Worm (Caenorhabditis elegans) whole organism, midembryonic: ENCODE results near the gene F58H1.5.

Experiments
- T22C8.4 ChIP-seq: fragments of 200-800 bp; sonication (Bioruptor generic); IDR thresholded peaks from 2 replicates; pipeline ENCODE4 v1.3.6; 2022; ENCODE audit warnings: missing genetic modification characterization, missing compliant biosample characterization
- cog-1 ChIP-seq: sonication (generic microtip); optimal IDR thresholded peaks from 2 replicates; lab custom pipeline; 2016; ENCODE audit warnings: missing genetic modification characterization, missing compliant biosample characterization
- flt-1 ChIP-seq: fragments of 200-800 bp; sonication (Bioruptor generic); IDR thresholded peaks from 2 replicates; pipeline ENCODE4 v1.3.6; 2022; ENCODE audit warnings: missing genetic modification characterization, missing compliant biosample characterization
- klf-2 ChIP-seq: fragments of 200-800 bp; sonication (Bioruptor generic); conservative IDR thresholded peaks from 2 replicates; pipeline ENCODE4 v1.3.6; 2022; ENCODE audit warnings: missing genetic modification reagents, missing genetic modification characterization, missing compliant biosample characterization
- med-1 ChIP-seq: sonication (generic microtip); optimal IDR thresholded peaks from 2 replicates; lab custom pipeline; 2017; ENCODE audit warnings: missing genetic modification characterization, mild to moderate bottlenecking, missing compliant biosample characterization, antibody characterized with exemption, missing genetic modification reagents; ENCODE audit not compliant: insufficient read depth
- ref-1 ChIP-seq: fragments of 200-800 bp; sonication (Bioruptor generic); conservative IDR thresholded peaks from 2 replicates; pipeline ENCODE4 v1.3.6; 2022; ENCODE audit warnings: missing genetic modification reagents, missing genetic modification characterization, missing compliant biosample characterization
- tab-1 ChIP-seq: fragments of 200-800 bp; sonication (Bioruptor generic); IDR thresholded peaks from 2 replicates; pipeline ENCODE4 v1.3.6; 2022; ENCODE audit warnings: missing genetic modification characterization, missing compliant biosample characterization
- ztf-23 ChIP-seq: fragments of 200-800 bp; sonication (Bioruptor generic); IDR thresholded peaks from 2 replicates; pipeline ENCODE4 v1.3.6; 2022; ENCODE audit warnings: missing genetic modification reagents, missing genetic modification characterization, missing compliant biosample characterization
- ztf-29 ChIP-seq: fragments of 200-800 bp; sonication (Bioruptor generic); IDR thresholded peaks from 2 replicates; pipeline ENCODE4 v1.3.6; 2022; ENCODE audit warnings: missing genetic modification reagents, missing genetic modification characterization, missing compliant biosample characterization

The F58H1.5 gene

ce11 chrV:11946818-11947217 lies 11.4 kb upstream of the F58H1.5 start:
- TF ChIP-seq klf-2 (GFP tag; lab: Robert Waterston, UW) (no peak), cog-1 (tag; lab: Kevin White, UChicago) (no peak), ref-1 (GFP tag; lab: Robert Waterston, UW) (no peak), med-1 (GFP tag; lab: Kevin White, UChicago) (no peak), tab-1 (GFP tag; lab: Robert Waterston, UW) (no peak), flt-1 (GFP tag; lab: Robert Waterston, UW) (no peak), ztf-23 (no peak)

DNA sequence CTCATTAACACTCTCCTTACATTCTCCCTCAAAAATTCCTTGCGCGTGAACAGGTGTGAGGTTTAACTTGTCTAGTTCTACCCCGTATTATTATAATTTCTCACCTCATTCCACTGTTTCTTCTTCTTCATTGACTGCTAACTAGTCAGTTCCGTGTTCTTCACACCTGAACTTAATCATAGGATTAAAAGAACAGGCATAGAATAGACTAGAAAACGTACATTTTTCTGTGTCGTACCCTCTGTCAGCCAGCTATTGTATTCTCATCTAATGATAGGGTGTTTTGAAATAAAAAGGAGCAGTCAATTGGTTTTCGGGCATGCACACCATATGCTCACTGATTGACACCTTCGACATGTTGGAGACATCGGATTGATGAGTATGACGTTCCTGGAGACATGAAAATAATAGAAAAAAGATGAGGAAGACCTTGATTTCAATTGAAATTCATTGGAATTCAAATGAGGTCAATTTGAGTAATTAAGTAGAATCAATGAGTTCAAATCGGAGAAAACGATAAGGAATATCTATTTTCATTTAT lies 10.7 kb upstream of the F58H1.5 start:
- TF ChIP-seq flt-1 (GFP tag; lab: Robert Waterston, UW) (no peak), ref-1 (GFP tag; lab: Robert Waterston, UW) (no peak), ztf-23 (no peak), klf-2 (GFP tag; lab: Robert Waterston, UW) (no peak), tab-1 (GFP tag; lab: Robert Waterston, UW) (no peak), T22C8.4 (GFP tag; lab: Robert Waterston, UW) (no peak), med-1 (GFP tag; lab: Kevin White, UChicago) (no peak), ztf-29 (GFP tag; lab: Robert Waterston, UW) (no peak)

ce11 chrV:11948581-11948980 lies 9.6 kb upstream of the F58H1.5 start:
- no peak for TF ChIP-seq ztf-29 (GFP tag; lab: Robert Waterston, UW)
- TF ChIP-seq ztf-23: no peak
- no peak for TF ChIP-seq cog-1 (tag; lab: Kevin White, UChicago)
- no peak for TF ChIP-seq T22C8.4 (GFP tag; lab: Robert Waterston, UW)
- TF ChIP-seq tab-1 (GFP tag; lab: Robert Waterston, UW): no peak
- TF ChIP-seq med-1 (GFP tag; lab: Kevin White, UChicago): no peak
- TF ChIP-seq ref-1 (GFP tag; lab: Robert Waterston, UW): no peak
- TF ChIP-seq flt-1 (GFP tag; lab: Robert Waterston, UW): no peak
- no peak for TF ChIP-seq klf-2 (GFP tag; lab: Robert Waterston, UW)

- TF ChIP-seq klf-2 (GFP tag; lab: Robert Waterston, UW): no peak
- no peak for TF ChIP-seq med-1 (GFP tag; lab: Kevin White, UChicago)
- no peak for TF ChIP-seq flt-1 (GFP tag; lab: Robert Waterston, UW)
- TF ChIP-seq cog-1 (tag; lab: Kevin White, UChicago): no peak
- TF ChIP-seq tab-1 (GFP tag; lab: Robert Waterston, UW): no peak
- no peak for TF ChIP-seq ref-1 (GFP tag; lab: Robert Waterston, UW)
- TF ChIP-seq ztf-23: no peak
- TF ChIP-seq T22C8.4 (GFP tag; lab: Robert Waterston, UW): no peak
- TF ChIP-seq ztf-29 (GFP tag; lab: Robert Waterston, UW): no peak
Measured at ce11 chrV:11949509-11950117, 8.6 kb upstream of the F58H1.5 start.

- TF ChIP-seq med-1 (GFP tag; lab: Kevin White, UChicago): no peak
- no peak for TF ChIP-seq ztf-23
- TF ChIP-seq tab-1 (GFP tag; lab: Robert Waterston, UW): no peak
- no peak for TF ChIP-seq klf-2 (GFP tag; lab: Robert Waterston, UW)
- TF ChIP-seq flt-1 (GFP tag; lab: Robert Waterston, UW): no peak
- TF ChIP-seq T22C8.4 (GFP tag; lab: Robert Waterston, UW): no peak
- no peak for TF ChIP-seq ref-1 (GFP tag; lab: Robert Waterston, UW)
Measured at ce11 chrV:11951227-11951626, 7.0 kb upstream of the F58H1.5 start.

DNA sequence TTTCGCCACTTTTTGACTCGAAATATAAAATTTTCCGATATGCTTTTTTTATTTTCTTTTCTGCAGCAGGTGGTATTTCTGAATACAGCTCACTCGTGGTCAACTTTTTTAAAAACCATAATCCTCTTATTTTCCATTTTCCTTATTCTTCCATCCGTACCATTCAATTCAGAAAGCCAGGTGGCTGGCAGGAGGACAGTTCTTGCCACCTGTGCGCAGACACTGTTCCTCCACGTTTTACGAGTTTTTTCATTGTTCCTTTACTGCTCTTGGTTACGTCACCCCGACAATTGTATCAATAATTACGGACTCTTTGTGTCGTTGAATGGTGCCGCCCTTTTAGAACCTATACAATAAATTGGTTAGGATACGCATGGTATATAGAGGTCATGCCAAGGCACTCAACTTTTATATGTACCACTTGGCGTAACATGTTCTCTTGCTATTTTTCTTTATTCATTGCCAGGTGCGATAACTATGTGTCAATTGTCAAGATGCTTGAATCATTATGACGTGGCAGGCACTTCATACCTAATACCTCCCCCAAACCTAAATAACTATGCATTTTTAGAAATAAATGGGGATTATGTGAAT lies 5.2 kb upstream of the F58H1.5 start:
- TF ChIP-seq ref-1 (GFP tag; lab: Robert Waterston, UW): no peak
- no peak for TF ChIP-seq med-1 (GFP tag; lab: Kevin White, UChicago)
- TF ChIP-seq T22C8.4 (GFP tag; lab: Robert Waterston, UW): no peak
- TF ChIP-seq ztf-29 (GFP tag; lab: Robert Waterston, UW): no peak
- no peak for TF ChIP-seq flt-1 (GFP tag; lab: Robert Waterston, UW)
- TF ChIP-seq cog-1 (tag; lab: Kevin White, UChicago): no peak
- no peak for TF ChIP-seq tab-1 (GFP tag; lab: Robert Waterston, UW)
- no peak for TF ChIP-seq ztf-23

DNA sequence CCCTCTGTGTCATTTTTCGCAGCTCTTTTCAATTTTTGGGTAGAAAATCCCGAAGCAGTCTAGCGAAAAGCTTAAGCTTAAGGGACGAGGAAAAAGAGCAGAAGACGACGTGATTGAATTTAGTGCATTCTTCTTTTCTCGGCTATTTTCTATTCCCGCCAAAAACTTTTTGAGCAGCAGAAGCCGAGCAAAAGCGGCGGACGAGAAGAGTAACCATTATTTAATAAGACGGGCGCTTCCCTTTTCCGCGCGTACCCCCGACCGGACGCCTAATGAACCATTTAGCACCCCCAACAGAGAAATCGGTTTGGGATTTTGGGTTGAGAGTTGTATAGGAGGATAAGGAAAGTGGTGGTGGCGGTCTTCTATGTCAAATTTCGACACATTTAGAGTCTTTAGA lies 4.6 kb upstream of the F58H1.5 start:
- TF ChIP-seq ztf-29 (GFP tag; lab: Robert Waterston, UW) (no peak), T22C8.4 (GFP tag; lab: Robert Waterston, UW) (no peak), cog-1 (tag; lab: Kevin White, UChicago) (no peak), ztf-23 (no peak), ref-1 (GFP tag; lab: Robert Waterston, UW) (no peak), flt-1 (GFP tag; lab: Robert Waterston, UW) (no peak), tab-1 (GFP tag; lab: Robert Waterston, UW) (no peak), med-1 (GFP tag; lab: Kevin White, UChicago) (no peak)

DNA sequence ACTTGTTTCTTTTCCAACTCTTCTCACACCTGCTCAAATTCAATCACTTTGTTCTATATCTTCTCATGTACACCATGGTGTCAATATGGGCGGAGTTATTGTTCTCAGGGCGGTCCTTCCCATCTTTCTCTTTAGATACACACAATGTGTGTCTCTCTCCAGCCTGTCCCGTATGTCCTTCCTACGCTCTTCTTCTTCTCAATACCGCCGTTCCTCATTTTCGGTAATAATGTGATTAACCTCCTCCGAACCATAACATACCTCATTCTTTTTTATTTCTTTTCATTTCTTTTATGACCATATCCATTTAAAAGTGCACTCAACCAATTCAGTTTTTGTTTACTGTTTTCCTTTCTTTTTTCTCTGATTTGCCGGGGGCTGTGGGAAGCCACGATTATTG lies 2.6 kb upstream of the F58H1.5 start:
- TF ChIP-seq T22C8.4 (GFP tag; lab: Robert Waterston, UW): no peak
- TF ChIP-seq flt-1 (GFP tag; lab: Robert Waterston, UW): peak; percentile 39; the same call in 1 of the 2 replicates
